In the genomic region with DNA sequence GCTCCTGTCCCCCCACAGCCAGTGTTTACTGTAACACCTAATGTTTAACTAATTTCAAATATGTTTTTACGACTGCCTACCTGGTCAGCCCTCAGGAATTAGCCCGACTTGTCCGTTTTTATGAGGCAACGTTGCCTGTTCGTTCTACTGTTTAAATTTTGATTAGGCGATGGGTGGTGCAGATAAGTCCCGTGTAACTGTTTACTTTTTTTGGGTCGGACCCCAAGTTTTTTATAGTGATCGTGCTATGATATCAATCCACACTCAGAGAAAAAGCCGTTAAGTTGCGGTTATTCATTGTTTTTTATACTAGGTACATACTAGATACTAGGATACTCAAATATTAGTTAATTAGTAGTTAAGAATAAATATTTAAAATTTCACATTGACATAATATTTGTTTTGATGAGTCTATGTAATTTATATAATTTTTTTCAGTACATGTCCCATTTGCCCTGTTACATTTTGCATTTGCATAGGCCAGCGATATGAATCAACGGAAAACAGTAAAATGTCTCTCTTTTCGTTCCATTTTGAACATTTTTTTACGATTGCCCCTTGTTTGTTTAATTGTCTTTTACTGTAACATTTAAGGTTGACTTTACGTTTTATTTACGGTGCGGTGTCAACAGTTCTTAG, we compare ENCODE assay signal across 1 fruit fly cellular context.
TF ChIP-seq lines count a peak whose summit lies in the region.

No protein-coding gene starts in this region.

TF ChIP-seq in whole organism, embryonic, 481 proteins besides CTCF, POLR2A, EP300 and RAD21 (continued from another document):
- TF ChIP-seq Gug (GFP tag; IDR thresholded peaks at IDR 0.05; lab: Robert Waterston, UW) (no peak), CkIIα-i1 (GFP tag; IDR thresholded peaks at IDR 0.05; lab: Robert Waterston, UW) (no peak), CG13424 (tag; optimal IDR thresholded peaks at IDR 0.05; lab: Kevin White, UChicago) (peak; percentile 79), lmd (GFP tag; IDR thresholded peaks at IDR 0.05; lab: Robert Waterston, UW) (peak; percentile 54; the same call in 1 of the 2 replicates), chn (GFP tag; optimal IDR thresholded peaks at IDR 0.05; lab: Kevin White, UChicago) (no peak), CG18764 (GFP tag; optimal IDR thresholded peaks at IDR 0.05; lab: Kevin White, UChicago) (peak; percentile 39), CG9797 (GFP tag; optimal IDR thresholded peaks at IDR 0.05; lab: Kevin White, UChicago) (no peak), kni (GFP tag; optimal IDR thresholded peaks at IDR 0.05; lab: Kevin White, UChicago) (peak; percentile 24), H15 (GFP tag; IDR thresholded peaks at IDR 0.05; lab: Robert Waterston, UW) (0 out of 3 replicates have a peak, but pooled peaks have one; percentile 57), CG8290 (GFP tag; optimal IDR thresholded peaks at IDR 0.05; lab: Kevin White, UChicago) (peak; percentile 33), CG8290 (tag; optimal IDR thresholded peaks at IDR 0.05; lab: Kevin White, UChicago) (peak in 1 of 2 experiments; percentile 34), Hr51 (GFP tag; optimal IDR thresholded peaks at IDR 0.05; lab: Kevin White, UChicago) (peak in 1 of 2 experiments; percentile 80), kah (GFP tag; optimal IDR thresholded peaks at IDR 0.05; lab: Kevin White, UChicago) (peak; percentile 15), CG2120 (GFP tag; optimal IDR thresholded peaks at IDR 0.05; lab: Kevin White, UChicago) (peak; percentile 11), CG4730 (GFP tag; IDR thresholded peaks at IDR 0.05; lab: Robert Waterston, UW) (0 out of 2 replicates have a peak, but pooled peaks have one; percentile 18), cad (GFP tag; optimal IDR thresholded peaks at IDR 0.05; lab: Kevin White, UChicago) (peak; percentile 35), CrebB (tag; optimal IDR thresholded peaks at IDR 0.05; lab: Kevin White, UChicago) (peak; percentile 15), H2.0 (GFP tag; IDR thresholded peaks at IDR 0.05; lab: Robert Waterston, UW) (peak; percentile 66), CG18262 (tag; optimal IDR thresholded peaks at IDR 0.05; lab: Kevin White, UChicago) (peak; percentile 90), HmgZ (tag; optimal IDR thresholded peaks at IDR 0.05; lab: Kevin White, UChicago) (no peak), bcd (GFP tag; optimal IDR thresholded peaks at IDR 0.05; lab: Kevin White, UChicago) (peak; percentile 64), tin (GFP tag; optimal IDR thresholded peaks at IDR 0.05; lab: Kevin White, UChicago) (peak; percentile 44), Six4 (GFP tag; optimal IDR thresholded peaks at IDR 0.05; lab: Kevin White, UChicago) (peak; percentile 58), Lpt (GFP tag; optimal IDR thresholded peaks at IDR 0.05; lab: Kevin White, UChicago) (no peak), CG32772 (GFP tag; IDR thresholded peaks at IDR 0.05; lab: Robert Waterston, UW) (peak; percentile 57), CG14667 (GFP tag; IDR thresholded peaks at IDR 0.05; lab: Robert Waterston, UW) (peak; percentile 56), CG12391 (tag; optimal IDR thresholded peaks at IDR 0.05; lab: Kevin White, UChicago) (peak; percentile 86), CG17361 (GFP tag; IDR thresholded peaks at IDR 0.05; lab: Robert Waterston, UW) (peak; percentile 90), Dfd (GFP tag; optimal IDR thresholded peaks at IDR 0.05; lab: Kevin White, UChicago) (no peak), prd (optimal IDR thresholded peaks at IDR 0.05; lab: Kevin White, UChicago) (no peak), prd (GFP tag; IDR thresholded peaks at IDR 0.05; lab: Robert Waterston, UW) (peak; percentile 84), btn (GFP tag; optimal IDR thresholded peaks at IDR 0.05; lab: Kevin White, UChicago) (no peak), CG1602 (GFP tag; optimal IDR thresholded peaks at IDR 0.05; lab: Kevin White, UChicago) (peak; percentile 76), CG1233 (GFP tag; optimal IDR thresholded peaks at IDR 0.05; lab: Kevin White, UChicago) (peak; percentile 62), CG10654 (GFP tag; optimal IDR thresholded peaks at IDR 0.05; lab: Kevin White, UChicago) (peak; percentile 31)
